Worm (Caenorhabditis elegans) whole organism, early embryonic: ENCODE measurements around the gene dpy-8.

Experiments
- B0310.2 ChIP-seq: sonication (generic microtip); optimal IDR thresholded peaks from 2 replicates; lab custom pipeline; 2016; ENCODE audit warnings: mild to moderate bottlenecking, missing genetic modification characterization, missing compliant biosample characterization
- F13C5.2 ChIP-seq: sonication (generic microtip); optimal IDR thresholded peaks from 2 replicates; lab custom pipeline; 2017; ENCODE audit warnings: mild to moderate bottlenecking, missing genetic modification characterization, inconsistent platforms, missing compliant biosample characterization
- aly-1 ChIP-seq: sonication (generic microtip); optimal IDR thresholded peaks from 2 replicates; lab custom pipeline; 2016; ENCODE audit warnings: missing genetic modification characterization, missing compliant biosample characterization
- ama-1 ChIP-seq: fragments of 150-350 bp; optimal IDR thresholded peaks from 2 replicates; lab custom pipeline; 2014
- ceh-13 ChIP-seq: fragments of 200-800 bp; sonication (Bioruptor generic); optimal IDR thresholded peaks from 2 replicates; lab custom pipeline; 2018; ENCODE audit warnings: mild to moderate bottlenecking, missing genetic modification characterization, missing compliant biosample characterization
- ceh-36 ChIP-seq: sonication (generic microtip); optimal IDR thresholded peaks from 2 replicates; lab custom pipeline; 2016; ENCODE audit warnings: missing genetic modification characterization, inconsistent platforms, missing compliant biosample characterization
- ets-7 ChIP-seq: sonication (generic microtip); optimal IDR thresholded peaks from 2 replicates; lab custom pipeline; 2016; ENCODE audit warnings: missing genotype, missing genetic modification characterization, missing compliant biosample characterization
- flt-1 ChIP-seq: fragments of 200-800 bp; sonication (Bioruptor generic); IDR thresholded peaks from 2 replicates; pipeline ENCODE4 v1.3.6; 2022; ENCODE audit warnings: missing genetic modification characterization, missing compliant biosample characterization
- hmbx-1 ChIP-seq: sonication (generic microtip); optimal IDR thresholded peaks from 2 replicates; lab custom pipeline; 2016; ENCODE audit warnings: mild to moderate bottlenecking, missing genetic modification characterization, missing compliant biosample characterization
- hmg-4 ChIP-seq: fragments of 200-800 bp; sonication (Bioruptor generic); optimal IDR thresholded peaks from 2 replicates; lab custom pipeline; 2018; ENCODE audit warnings: mild to moderate bottlenecking, missing genetic modification characterization, missing compliant biosample characterization
- hnd-1 ChIP-seq: sonication (generic microtip); optimal IDR thresholded peaks from 2 replicates; lab custom pipeline; 2016; ENCODE audit warnings: missing genetic modification characterization, missing compliant biosample characterization
- pes-1 ChIP-seq: fragments of 200-800 bp; sonication (Bioruptor generic); IDR thresholded peaks from 2 replicates; pipeline ENCODE4 v1.3.6; 2022; ENCODE audit warnings: missing genetic modification reagents, missing genetic modification characterization, missing compliant biosample characterization
- scrt-1 ChIP-seq: fragments of 200-800 bp; sonication (Bioruptor generic); IDR thresholded peaks from 2 replicates; pipeline ENCODE4 v1.3.6; 2022; ENCODE audit warnings: missing genetic modification characterization, missing compliant biosample characterization
- sea-1 ChIP-seq: fragments of 200-800 bp; sonication (Bioruptor generic); conservative IDR thresholded peaks from 2 replicates; pipeline ENCODE4 v1.3.6; 2022; ENCODE audit warnings: missing genetic modification characterization, missing compliant biosample characterization
- tbx-11 ChIP-seq: fragments of 200-800 bp; sonication (Bioruptor generic); IDR thresholded peaks from 2 replicates; pipeline ENCODE4 v1.3.6; 2022; ENCODE audit warnings: missing genetic modification characterization, missing compliant biosample characterization
- tbx-37 ChIP-seq: fragments of 200-800 bp; sonication (Bioruptor generic); conservative IDR thresholded peaks from 2 replicates; pipeline ENCODE4 v1.3.6; 2022; ENCODE audit warnings: missing genetic modification reagents, missing genetic modification characterization, missing compliant biosample characterization
- tra-4 ChIP-seq: sonication (generic microtip); optimal IDR thresholded peaks from 2 replicates; lab custom pipeline; 2017; ENCODE audit warnings: missing genetic modification characterization, missing compliant biosample characterization

dpy-8 gene

ce11 chrX:5150389-5150788, at the start of gene dpy-8:
Gene dpy-8 (minus strand): TSS chrX:5150476.
- TF ChIP-seq pes-1 (GFP tag; lab: Robert Waterston, UW) (no peak), hmbx-1 (tag; lab: Kevin White, UChicago) (no peak), tbx-37 (no peak), ceh-36 (no peak)

ce11 chrX:5199825-5200373, 49.6 kb upstream of the dpy-8 start:
- no peak for TF ChIP-seq ceh-13 (GFP tag; lab: Kevin White, UChicago)

ce11 chrX:5199245-5199644, 49.0 kb upstream of the dpy-8 start:
- TF ChIP-seq pes-1 (GFP tag; lab: Robert Waterston, UW), result no peak
- TF ChIP-seq scrt-1 (GFP tag; lab: Robert Waterston, UW), result no peak
- no peak for TF ChIP-seq hnd-1
- TF ChIP-seq sea-1 (GFP tag; lab: Robert Waterston, UW), result no peak
- no peak for TF ChIP-seq hmg-4
- TF ChIP-seq F13C5.2 (tag; lab: Kevin White, UChicago), result no peak
- TF ChIP-seq tbx-11 (GFP tag; lab: Robert Waterston, UW), result no peak
- no peak for TF ChIP-seq tbx-37
- no peak for TF ChIP-seq ceh-13 (GFP tag; lab: Kevin White, UChicago)
- no peak for TF ChIP-seq ets-7 (tag; lab: Kevin White, UChicago)
- no peak for TF ChIP-seq ama-1 (lab: Kevin White, UChicago)
- TF ChIP-seq aly-1 (tag; lab: Kevin White, UChicago), result no peak
- no peak for TF ChIP-seq flt-1
- no peak for TF ChIP-seq B0310.2 (tag; lab: Kevin White, UChicago)
- TF ChIP-seq hmbx-1 (tag; lab: Kevin White, UChicago), result no peak
- TF ChIP-seq ceh-36, result no peak
- TF ChIP-seq tra-4 (tag; lab: Kevin White, UChicago), result no peak

- TF ChIP-seq tbx-11 (GFP tag; lab: Robert Waterston, UW) (no peak), hnd-1 (no peak), B0310.2 (tag; lab: Kevin White, UChicago) (no peak), aly-1 (tag; lab: Kevin White, UChicago) (no peak), ama-1 (lab: Kevin White, UChicago) (no peak), hmbx-1 (tag; lab: Kevin White, UChicago) (no peak), pes-1 (GFP tag; lab: Robert Waterston, UW) (no peak), tbx-37 (no peak), ets-7 (tag; lab: Kevin White, UChicago) (no peak), ceh-36 (no peak), ceh-13 (GFP tag; lab: Kevin White, UChicago) (no peak)
Observed at ce11 chrX:5197440-5197839, 47.2 kb upstream of the dpy-8 start.

ce11 chrX:5195462-5196160, 45.3 kb upstream of the dpy-8 start, which contains the start of gene pqn-62:
Gene pqn-62 (plus strand): TSS chrX:5196110.
- TF ChIP-seq hnd-1 (no peak), aly-1 (tag; lab: Kevin White, UChicago) (no peak), hmbx-1 (tag; lab: Kevin White, UChicago) (no peak), B0310.2 (tag; lab: Kevin White, UChicago) (no peak), hmg-4 (no peak), scrt-1 (GFP tag; lab: Robert Waterston, UW) (no peak), ets-7 (tag; lab: Kevin White, UChicago) (no peak), ceh-36 (no peak), ceh-13 (GFP tag; lab: Kevin White, UChicago) (no peak)

ce11 chrX:5193402-5193801, 43.1 kb upstream of the dpy-8 start:
- TF ChIP-seq sea-1 (GFP tag; lab: Robert Waterston, UW) (no peak), aly-1 (tag; lab: Kevin White, UChicago) (no peak), ets-7 (tag; lab: Kevin White, UChicago) (no peak), ama-1 (lab: Kevin White, UChicago) (no peak), hmbx-1 (tag; lab: Kevin White, UChicago) (no peak), F13C5.2 (tag; lab: Kevin White, UChicago) (no peak), B0310.2 (tag; lab: Kevin White, UChicago) (no peak), tbx-37 (no peak), scrt-1 (GFP tag; lab: Robert Waterston, UW) (no peak), flt-1 (no peak), pes-1 (GFP tag; lab: Robert Waterston, UW) (no peak), hmg-4 (no peak), tra-4 (tag; lab: Kevin White, UChicago) (no peak), ceh-13 (GFP tag; lab: Kevin White, UChicago) (no peak), ceh-36 (no peak), tbx-11 (GFP tag; lab: Robert Waterston, UW) (no peak), hnd-1 (no peak)

- no peak for TF ChIP-seq flt-1
- TF ChIP-seq tra-4 (tag; lab: Kevin White, UChicago), result no peak
- TF ChIP-seq ama-1 (lab: Kevin White, UChicago), result no peak
- no peak for TF ChIP-seq ets-7 (tag; lab: Kevin White, UChicago)
- TF ChIP-seq aly-1 (tag; lab: Kevin White, UChicago), result no peak
- TF ChIP-seq pes-1 (GFP tag; lab: Robert Waterston, UW), result no peak
- TF ChIP-seq tbx-37, result no peak
- TF ChIP-seq hnd-1, result no peak
Observed at ce11 chrX:5190061-5190460, 39.8 kb upstream of the dpy-8 start.

- TF ChIP-seq ceh-13 (GFP tag; lab: Kevin White, UChicago) (no peak), tra-4 (tag; lab: Kevin White, UChicago) (no peak), aly-1 (tag; lab: Kevin White, UChicago) (no peak), hmbx-1 (tag; lab: Kevin White, UChicago) (no peak)
Observed at ce11 chrX:5188977-5189376, 38.7 kb upstream of the dpy-8 start, which contains the start of gene zig-6. Gene zig-6 (minus strand): TSS chrX:5189077.
